Worm (Caenorhabditis elegans) whole organism, L4 larva: ENCODE results near the gene mml-1.

ENCODE experiments used
- D1046.2 ChIP-seq: fragments of 200-800 bp; sonication (Bioruptor generic); IDR thresholded peaks from 2 replicates; pipeline ENCODE4 v1.3.6; 2022; ENCODE audit warnings: missing genetic modification characterization, missing compliant biosample characterization
- F10B5.3 ChIP-seq: sonication (generic microtip); optimal IDR thresholded peaks from 2 replicates; lab custom pipeline; 2016; ENCODE audit warnings: mild to moderate bottlenecking, missing genetic modification characterization, missing compliant biosample characterization
- F26F4.8 ChIP-seq: fragments of 200-800 bp; sonication (Bioruptor generic); conservative IDR thresholded peaks from 2 replicates; pipeline ENCODE4 v1.3.6; 2022; ENCODE audit warnings: missing genetic modification characterization, missing compliant biosample characterization
- F37D6.2 ChIP-seq: sonication (generic microtip); optimal IDR thresholded peaks from 2 replicates; lab custom pipeline; 2016; ENCODE audit warnings: mild to moderate bottlenecking, missing genetic modification characterization, missing compliant biosample characterization
- F44E2.7 ChIP-seq: fragments of 200-800 bp; sonication (Bioruptor generic); IDR thresholded peaks from 2 replicates; pipeline ENCODE4 v2.1.2; 2022; ENCODE audit warnings: missing genetic modification characterization, missing compliant biosample characterization
- F49E8.2 ChIP-seq: sonication (generic microtip); optimal IDR thresholded peaks from 2 replicates; lab custom pipeline; 2016; ENCODE audit warnings: missing compliant biosample characterization, mild to moderate bottlenecking, missing genetic modification characterization, borderline replicate concordance
- R02D3.7 ChIP-seq: fragments of 150-350 bp; sonication (generic microtip); optimal IDR thresholded peaks from 3 replicates; lab custom pipeline; 2014; ENCODE audit warnings: missing biosample characterization, missing genetic modification characterization
- T20F7.1 ChIP-seq: fragments of 200-800 bp; sonication (Bioruptor generic); optimal IDR thresholded peaks from 2 replicates; lab custom pipeline; 2018; ENCODE audit warnings: mild to moderate bottlenecking, missing genetic modification characterization, missing compliant biosample characterization
- Y105C5A.15 ChIP-seq: fragments of 200-800 bp; sonication (Bioruptor generic); IDR thresholded peaks from 2 replicates; pipeline ENCODE4 v1.3.6; 2022; ENCODE audit warnings: missing genetic modification characterization, missing compliant biosample characterization
- Y5F2A.4 ChIP-seq: fragments of 200-800 bp; sonication (Bioruptor generic); optimal IDR thresholded peaks from 2 replicates; lab custom pipeline; 2018; ENCODE audit warnings: mild to moderate bottlenecking, missing genetic modification characterization, missing compliant biosample characterization
- Y75B8A.6 ChIP-seq: fragments of 200-800 bp; sonication (Bioruptor generic); IDR thresholded peaks from 2 replicates; pipeline ENCODE4 v1.3.6; 2022; ENCODE audit warnings: missing genetic modification reagents, missing genetic modification characterization, missing compliant biosample characterization
- ama-1 ChIP-seq: fragments of 150-350 bp; optimal IDR thresholded peaks from 2 replicates; lab custom pipeline; 2014; ENCODE audit warnings: inconsistent platforms, mixed read lengths
- arid-1 ChIP-seq: fragments of 200-800 bp; sonication (Bioruptor generic); conservative IDR thresholded peaks from 2 replicates; pipeline ENCODE4 v1.3.6; 2022; ENCODE audit warnings: missing genetic modification reagents, missing genetic modification characterization, missing compliant biosample characterization
- ceh-20 ChIP-seq: fragments of 200-800 bp; sonication (Bioruptor generic); IDR thresholded peaks from 2 replicates; pipeline ENCODE4 v1.3.6; 2022; ENCODE audit warnings: missing genetic modification reagents, missing genetic modification characterization, missing compliant biosample characterization
- ceh-82 ChIP-seq: sonication (generic microtip); optimal IDR thresholded peaks from 2 replicates; lab custom pipeline; 2017; ENCODE audit warnings: missing biosample characterization, missing genetic modification characterization
- ctbp-1 ChIP-seq: fragments of 200-800 bp; sonication (Bioruptor generic); IDR thresholded peaks from 2 replicates; pipeline ENCODE4 v1.3.6; 2022; ENCODE audit warnings: missing genetic modification reagents, missing genetic modification characterization, missing compliant biosample characterization
- daf-12 ChIP-seq: fragments of 150-350 bp; optimal IDR thresholded peaks from 2 replicates; lab custom pipeline; 2014; ENCODE audit warnings: missing biosample characterization, missing genetic modification reagents, missing genetic modification characterization
- daf-16 ChIP-seq, 3 experiments: sonication (generic microtip); optimal IDR thresholded peaks; 2 replicates each; lab custom pipeline; 2016 to 2017; ENCODE audit warnings: missing genetic modification characterization in 3 of 3, missing genetic modification reagents in 3 of 3, mild to moderate bottlenecking in 2 of 3, missing compliant biosample characterization in 2 of 3, missing biosample characterization in 1 of 3, moderate library complexity in 1 of 3
- daf-19 ChIP-seq: fragments of 200-800 bp; sonication (Bioruptor generic); conservative IDR thresholded peaks from 2 replicates; pipeline ENCODE4 v1.3.6; 2022; ENCODE audit warnings: missing genetic modification characterization, missing compliant biosample characterization
- dmd-6 ChIP-seq: fragments of 200-800 bp; sonication (Bioruptor generic); IDR thresholded peaks from 2 replicates; pipeline ENCODE4 v1.3.6; 2022; ENCODE audit warnings: missing genetic modification reagents, missing genetic modification characterization, missing compliant biosample characterization
- dmd-8 ChIP-seq: fragments of 200-800 bp; sonication (Bioruptor generic); IDR thresholded peaks from 2 replicates; pipeline ENCODE4 v1.3.6; 2022; ENCODE audit warnings: missing genetic modification characterization, missing compliant biosample characterization
- dmd-9 ChIP-seq: fragments of 200-800 bp; sonication (Bioruptor generic); IDR thresholded peaks from 2 replicates; pipeline ENCODE4 v1.3.6; 2022; ENCODE audit warnings: missing genetic modification reagents, missing genetic modification characterization, missing compliant biosample characterization
- egl-27 ChIP-seq: sonication (generic microtip); optimal IDR thresholded peaks from 3 replicates; lab custom pipeline; 2017; ENCODE audit warnings: missing biosample characterization, missing genetic modification reagents, missing genetic modification characterization
- fkh-10 ChIP-seq: fragments of 150-350 bp; optimal IDR thresholded peaks from 2 replicates; lab custom pipeline; 2014; ENCODE audit warnings: missing biosample characterization, missing genetic modification reagents, missing genetic modification characterization
- hif-1 ChIP-seq, 2 experiments: sonication (generic microtip); optimal IDR thresholded peaks; 2 replicates each; lab custom pipeline; 2016 to 2017; ENCODE audit warnings: missing compliant biosample characterization in 2 of 2, missing genetic modification characterization in 2 of 2, missing genetic modification reagents in 2 of 2, missing genotype in 2 of 2, mild to moderate bottlenecking in 1 of 2
- hlh-30 ChIP-seq: sonication (generic microtip); optimal IDR thresholded peaks from 2 replicates; lab custom pipeline; 2017; ENCODE audit warnings: antibody characterized with exemption, mild to moderate bottlenecking, missing genetic modification characterization, missing compliant biosample characterization; ENCODE audit not compliant: insufficient read depth
- lin-15B ChIP-seq: fragments of 150-350 bp; sonication (generic microtip); optimal IDR thresholded peaks from 3 replicates; lab custom pipeline; 2014; ENCODE audit warnings: missing biosample characterization, missing genetic modification characterization
- lir-3 ChIP-seq: sonication (generic microtip); optimal IDR thresholded peaks from 2 replicates; lab custom pipeline; 2016; ENCODE audit warnings: mild to moderate bottlenecking, missing genetic modification characterization, missing compliant biosample characterization
- lsy-2 ChIP-seq, 2 experiments: fragments of 150-350 bp in 1 of 2; sonication (generic microtip) in 1 of 2; optimal IDR thresholded peaks; 2 replicates each; lab custom pipeline; 2014 to 2017; ENCODE audit warnings: missing biosample characterization in 2 of 2, missing genetic modification characterization in 2 of 2
- madf-5 ChIP-seq, 2 experiments: fragments of 200-800 bp; sonication (Bioruptor generic); IDR thresholded peaks; 2 replicates each; pipeline ENCODE4 v1.3.6; 2022; ENCODE audit warnings: missing compliant biosample characterization in 2 of 2, missing genetic modification characterization in 2 of 2
- mxl-3 ChIP-seq: fragments of 200-800 bp; sonication (Bioruptor generic); optimal IDR thresholded peaks from 2 replicates; lab custom pipeline; 2018; ENCODE audit warnings: mild to moderate bottlenecking, missing genetic modification characterization, missing compliant biosample characterization
- nhr-102 ChIP-seq: sonication (generic microtip); optimal IDR thresholded peaks from 2 replicates; lab custom pipeline; 2016; ENCODE audit warnings: mild to moderate bottlenecking, missing genetic modification characterization, moderate library complexity, missing compliant biosample characterization
- nhr-111 ChIP-seq: fragments of 200-800 bp; sonication (Bioruptor generic); optimal IDR thresholded peaks from 2 replicates; lab custom pipeline; 2018; ENCODE audit warnings: mild to moderate bottlenecking, missing genetic modification characterization, missing compliant biosample characterization
- nhr-237 ChIP-seq: sonication (generic microtip); optimal IDR thresholded peaks from 2 replicates; lab custom pipeline; 2017; ENCODE audit warnings: missing biosample characterization, missing genetic modification characterization
- nhr-6 ChIP-seq: fragments of 150-350 bp; optimal IDR thresholded peaks from 2 replicates; lab custom pipeline; 2014; ENCODE audit warnings: missing biosample characterization, missing genetic modification characterization
- php-3 ChIP-seq: fragments of 200-800 bp; sonication (Bioruptor generic); IDR thresholded peaks from 2 replicates; pipeline ENCODE4 v1.3.6; 2022; ENCODE audit warnings: missing genetic modification reagents, missing genetic modification characterization, missing compliant biosample characterization
- pqm-1 ChIP-seq: sonication (generic microtip); optimal IDR thresholded peaks from 2 replicates; lab custom pipeline; 2017; ENCODE audit warnings: missing biosample characterization, missing genetic modification characterization
- rbr-2 ChIP-seq: sonication (generic microtip); optimal IDR thresholded peaks from 2 replicates; lab custom pipeline; 2016; ENCODE audit warnings: missing genotype, missing genetic modification characterization, missing compliant biosample characterization
- sdz-12 ChIP-seq: fragments of 200-800 bp; sonication (Bioruptor generic); optimal IDR thresholded peaks from 2 replicates; lab custom pipeline; 2018; ENCODE audit warnings: mild to moderate bottlenecking, missing genetic modification characterization, missing compliant biosample characterization
- set-16 ChIP-seq: fragments of 200-800 bp; sonication (Bioruptor generic); IDR thresholded peaks from 2 replicates; pipeline ENCODE4 v1.3.6; 2022; ENCODE audit warnings: missing genetic modification reagents, missing genetic modification characterization, missing compliant biosample characterization
- snpc-4 ChIP-seq: fragments of 150-350 bp; optimal IDR thresholded peaks from 2 replicates; lab custom pipeline; 2014; ENCODE audit warnings: missing biosample characterization, missing genetic modification characterization
- tag-97 ChIP-seq: fragments of 200-800 bp; sonication (Bioruptor generic); IDR thresholded peaks from 2 replicates; pipeline ENCODE4 v1.3.6; 2022; ENCODE audit warnings: missing genetic modification characterization, missing compliant biosample characterization
- unc-130 ChIP-seq: sonication (generic microtip); optimal IDR thresholded peaks from 2 replicates; lab custom pipeline; 2016; ENCODE audit warnings: missing genetic modification reagents, missing genetic modification characterization, missing compliant biosample characterization
- unc-39 ChIP-seq: sonication (generic microtip); optimal IDR thresholded peaks from 2 replicates; lab custom pipeline; 2017; ENCODE audit warnings: missing biosample characterization, missing genetic modification characterization
- unc-62 ChIP-seq, 3 experiments: fragments of 150-350 bp in 1 of 3; sonication (generic microtip); optimal IDR thresholded peaks in 2 of 3; peaks in 1 of 3; 1 replicate in 1 of 3; 2 replicates in 2 of 3; lab custom pipeline; 2014 to 2017; ENCODE audit warnings: missing biosample characterization in 3 of 3, missing genetic modification characterization in 3 of 3, missing genetic modification reagents in 3 of 3, missing genotype in 1 of 3
- vab-7 ChIP-seq: fragments of 200-800 bp; sonication (Bioruptor generic); IDR thresholded peaks from 2 replicates; pipeline ENCODE4 v1.3.6; 2022; ENCODE audit warnings: missing genetic modification reagents, missing genetic modification characterization, missing compliant biosample characterization
- zfp-3 ChIP-seq: fragments of 200-800 bp; sonication (Bioruptor generic); conservative IDR thresholded peaks from 2 replicates; pipeline ENCODE4 v1.3.6; 2022; ENCODE audit warnings: missing genetic modification reagents, missing genetic modification characterization, missing compliant biosample characterization
- ztf-7 ChIP-seq: fragments of 150-350 bp; optimal IDR thresholded peaks from 2 replicates; lab custom pipeline; 2014; ENCODE audit warnings: missing biosample characterization, missing genetic modification characterization

mml-1 gene

DNA sequence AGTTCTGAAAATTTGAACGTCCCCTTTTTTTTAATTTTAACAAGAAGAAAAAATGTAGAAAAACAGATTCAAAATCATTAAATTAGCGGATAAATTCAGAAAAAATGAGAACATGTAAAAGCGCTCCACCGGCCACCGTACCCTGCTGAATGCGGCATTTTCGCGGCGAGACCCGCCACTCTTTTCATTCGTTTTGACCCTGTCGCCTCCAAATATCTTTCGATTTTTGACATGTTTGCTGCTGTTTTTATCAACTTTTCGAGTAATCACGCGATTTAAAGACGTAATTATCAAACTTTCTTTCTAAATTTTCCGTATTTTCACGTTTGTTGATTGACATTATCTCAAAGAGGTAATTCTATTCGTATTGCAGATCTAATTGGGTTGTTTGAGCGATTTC is 38.3 kb downstream of the mml-1 start, which contains the start of gene gsp-2 (continued):
- TF ChIP-seq F49E8.2 (tag; lab: Kevin White, UChicago) (no peak), F44E2.7 (GFP tag; lab: Robert Waterston, UW) (no peak), unc-39 (tag; lab: Kevin White, UChicago) (no peak), unc-62 (GFP tag; optimal IDR thresholded peaks at IDR 0.05 in 1 of 2; lab: Kevin White, UChicago) (peak in 1 of 2 experiments; percentile 96), unc-62 (tag; optimal IDR thresholded peaks at IDR 0.05; lab: Kevin White, UChicago) (no peak), pqm-1 (peak; percentile 42), Y75B8A.6 (peak; percentile 63; the same call in 1 of the 2 replicates), snpc-4 (tag; lab: Kevin White, UChicago) (no peak), F10B5.3 (no peak), daf-16 (GFP tag; optimal IDR thresholded peaks at IDR 0.05; lab: Kevin White, UChicago) (no peak), daf-16 (tag; optimal IDR thresholded peaks at IDR 0.05; lab: Kevin White, UChicago) (peak; percentile 64), Y105C5A.15 (GFP tag; lab: Robert Waterston, UW) (no peak), daf-12 (tag; lab: Kevin White, UChicago) (no peak), php-3 (GFP tag; lab: Robert Waterston, UW) (no peak), lir-3 (tag; lab: Kevin White, UChicago) (no peak), vab-7 (GFP tag; lab: Robert Waterston, UW) (no peak), ceh-82 (tag; lab: Kevin White, UChicago) (no peak), zfp-3 (GFP tag; lab: Robert Waterston, UW) (peak; percentile 73), daf-19 (GFP tag; lab: Robert Waterston, UW) (no peak), nhr-102 (tag; lab: Kevin White, UChicago) (peak; percentile 20), dmd-6 (GFP tag; lab: Robert Waterston, UW) (peak; percentile 83), dmd-8 (no peak), fkh-10 (GFP tag; lab: Kevin White, UChicago) (no peak), unc-130 (GFP tag; lab: Kevin White, UChicago) (no peak), lin-15B (tag; lab: Kevin White, UChicago) (no peak)

DNA sequence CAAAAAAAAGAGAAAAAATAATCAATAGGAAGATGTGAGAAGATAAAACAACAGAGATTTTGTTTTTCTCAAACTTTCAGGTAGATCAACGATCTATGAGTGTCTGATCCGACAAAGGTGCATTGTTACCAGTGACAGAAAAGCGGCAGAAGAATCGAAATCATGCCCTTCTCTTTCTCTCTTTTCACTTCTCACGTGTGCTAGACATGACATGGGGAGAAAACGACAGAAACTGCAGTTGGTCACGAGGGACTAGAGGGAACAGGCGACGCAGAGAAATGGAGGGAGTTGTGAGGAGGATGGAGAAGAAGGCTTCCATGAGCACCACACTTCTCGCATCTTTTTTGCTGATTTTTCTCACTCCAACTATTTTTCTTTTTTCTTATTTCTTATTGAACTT is 39.3 kb downstream of the mml-1 start, which contains the start of gene F56C9.10:
F56C9.10 (minus strand) TSS at position 97 of the 400 bp plus-strand sequence.
- TF ChIP-seq nhr-111 (GFP tag; lab: Kevin White, UChicago) (no peak), set-16 (GFP tag; lab: Robert Waterston, UW) (peak; percentile 65), F26F4.8 (no peak), D1046.2 (GFP tag; lab: Robert Waterston, UW) (no peak), madf-5 (GFP tag; IDR thresholded peaks at IDR 0.05; lab: Robert Waterston, UW) (no peak), Y5F2A.4 (GFP tag; lab: Kevin White, UChicago) (no peak), ztf-7 (tag; lab: Kevin White, UChicago) (no peak), hlh-30 (peak; percentile 100), hif-1 (tag; optimal IDR thresholded peaks at IDR 0.05; lab: Kevin White, UChicago) (peak in 1 of 2 experiments; percentile 84), ceh-20 (GFP tag; lab: Robert Waterston, UW) (peak; percentile 82), R02D3.7 (tag; lab: Kevin White, UChicago) (no peak), vab-7 (GFP tag; lab: Robert Waterston, UW) (no peak), mxl-3 (GFP tag; lab: Kevin White, UChicago) (peak; percentile 94), dmd-9 (GFP tag; lab: Robert Waterston, UW) (no peak), zfp-3 (GFP tag; lab: Robert Waterston, UW) (peak; percentile 78), ceh-82 (tag; lab: Kevin White, UChicago) (no peak), F49E8.2 (tag; lab: Kevin White, UChicago) (no peak), lsy-2 (tag; optimal IDR thresholded peaks at IDR 0.05; lab: Kevin White, UChicago) (peak; percentile 77 to 89), ctbp-1 (no peak; the same call in none of the 2 replicates), sdz-12 (no peak), lin-15B (tag; lab: Kevin White, UChicago) (no peak), rbr-2 (tag; lab: Kevin White, UChicago) (peak; percentile 69), nhr-6 (tag; lab: Kevin White, UChicago) (peak; percentile 55), F37D6.2 (tag; lab: Kevin White, UChicago) (peak; percentile 7), egl-27 (tag; lab: Kevin White, UChicago) (no peak), nhr-102 (tag; lab: Kevin White, UChicago) (peak; percentile 72), arid-1 (GFP tag; lab: Robert Waterston, UW) (peak; percentile 64; the same call in 1 of the 2 replicates), unc-130 (GFP tag; lab: Kevin White, UChicago) (no peak), ama-1 (peak; percentile 40), T20F7.1 (peak; percentile 81), nhr-237 (tag; lab: Kevin White, UChicago) (no peak), tag-97 (GFP tag; lab: Robert Waterston, UW) (no peak)
